Fruit fly (Drosophila melanogaster) whole organism: Measurements from ENCODE around the gene CDase.

Source experiments
- EcR ChIP-seq, 2 experiments: fragments of >200 bp; optimal IDR thresholded peaks; 2 replicates each; lab custom pipeline; 2017; ENCODE audit warnings: missing biosample characterization in 2 of 2, missing genetic modification characterization in 2 of 2, missing genetic modification reagents in 2 of 2
- psq ChIP-seq: fragments of >200 bp; optimal IDR thresholded peaks from 2 replicates; lab custom pipeline; 2017

- no peak for TF ChIP-seq psq
- TF ChIP-seq EcR (GFP tag; optimal IDR thresholded peaks at IDR 0.05; lab: Kevin White, UChicago): no peak
These were observed 34.3 kb upstream of the CDase start, which contains the start of gene CG15536 for dm6 chr3R:30424993-30425392.
